Fruit fly (Drosophila melanogaster) Kc167 (cell line): Measurements from ENCODE around the gene awd.

Source experiments
- Myc ChIP-seq: fragments of >200 bp; optimal IDR thresholded peaks from 2 replicates; lab custom pipeline; 2017; ENCODE audit warnings: missing external identifiers
- Sin3A ChIP-seq: fragments of >200 bp; optimal IDR thresholded peaks from 2 replicates; lab custom pipeline; 2018; ENCODE audit warnings: missing external identifiers
- h ChIP-seq: fragments of >200 bp; optimal IDR thresholded peaks from 3 replicates; lab custom pipeline; 2018; ENCODE audit warnings: missing external identifiers
- insv ChIP-seq: fragments of >200 bp; optimal IDR thresholded peaks from 3 replicates; lab custom pipeline; 2018; ENCODE audit warnings: missing external identifiers
- psq ChIP-seq: fragments of >200 bp; optimal IDR thresholded peaks from 2 replicates; lab custom pipeline; 2017; ENCODE audit warnings: missing external identifiers
- ttk ChIP-seq: sonication (Bioruptor generic); optimal IDR thresholded peaks from 2 replicates; lab custom pipeline; 2017; ENCODE audit warnings: missing external identifiers

Gene awd

dm6 chr3R:31727773-31728172 is 18.1 kb downstream of the awd start:
- TF ChIP-seq psq (lab: Kevin White, UChicago) (no peak), h (lab: Kevin White, UChicago) (no peak), ttk (lab: Kevin White, UChicago) (no peak), Myc (lab: Kevin White, UChicago) (no peak), Sin3A (lab: Kevin White, UChicago) (no peak), insv (lab: Kevin White, UChicago) (no peak)

dm6 chr3R:31726286-31726685 is 19.6 kb downstream of the awd start:
- TF ChIP-seq ttk (lab: Kevin White, UChicago) (no peak), Sin3A (lab: Kevin White, UChicago) (no peak), insv (lab: Kevin White, UChicago) (no peak), h (lab: Kevin White, UChicago) (no peak), psq (lab: Kevin White, UChicago) (no peak), Myc (lab: Kevin White, UChicago) (no peak)

- TF ChIP-seq ttk (lab: Kevin White, UChicago) (no peak), Myc (lab: Kevin White, UChicago) (no peak), insv (lab: Kevin White, UChicago) (no peak), h (lab: Kevin White, UChicago) (no peak), psq (lab: Kevin White, UChicago) (no peak), Sin3A (lab: Kevin White, UChicago) (no peak)
Measured at dm6 chr3R:31725486-31726227, 20.2 kb downstream of the awd start.

- TF ChIP-seq h (lab: Kevin White, UChicago) (no peak), insv (lab: Kevin White, UChicago) (peak; percentile 12)
Measured at dm6 chr3R:31724580-31725320, 21.1 kb downstream of the awd start.

- TF ChIP-seq ttk (lab: Kevin White, UChicago) (no peak), insv (lab: Kevin White, UChicago) (no peak), h (lab: Kevin White, UChicago) (no peak), Sin3A (lab: Kevin White, UChicago) (no peak), Myc (lab: Kevin White, UChicago) (no peak), psq (lab: Kevin White, UChicago) (no peak)
Measured at dm6 chr3R:31724136-31724535, 21.7 kb downstream of the awd start.

- TF ChIP-seq h (lab: Kevin White, UChicago) (no peak), ttk (lab: Kevin White, UChicago) (no peak), Myc (lab: Kevin White, UChicago) (no peak), psq (lab: Kevin White, UChicago) (no peak), insv (lab: Kevin White, UChicago) (no peak), Sin3A (lab: Kevin White, UChicago) (no peak)
Measured at dm6 chr3R:31723206-31723933, 22.5 kb downstream of the awd start.

- TF ChIP-seq insv (lab: Kevin White, UChicago) (no peak), psq (lab: Kevin White, UChicago) (no peak), h (lab: Kevin White, UChicago) (no peak), Sin3A (lab: Kevin White, UChicago) (no peak), Myc (lab: Kevin White, UChicago) (no peak), ttk (lab: Kevin White, UChicago) (no peak)
Measured at dm6 chr3R:31721958-31722357, 23.9 kb downstream of the awd start.

- TF ChIP-seq h (lab: Kevin White, UChicago) (no peak), Sin3A (lab: Kevin White, UChicago) (no peak), Myc (lab: Kevin White, UChicago) (no peak), insv (lab: Kevin White, UChicago) (no peak), ttk (lab: Kevin White, UChicago) (no peak), psq (lab: Kevin White, UChicago) (no peak)
Measured at dm6 chr3R:31721466-31721865, 24.4 kb downstream of the awd start.

- no peak for TF ChIP-seq insv (lab: Kevin White, UChicago)
- no peak for TF ChIP-seq ttk (lab: Kevin White, UChicago)
- no peak for TF ChIP-seq h (lab: Kevin White, UChicago)
- TF ChIP-seq psq (lab: Kevin White, UChicago) = no peak
- TF ChIP-seq Myc (lab: Kevin White, UChicago) = no peak
- TF ChIP-seq Sin3A (lab: Kevin White, UChicago) = no peak
Measured at dm6 chr3R:31720112-31720511, 25.8 kb downstream of the awd start.

dm6 chr3R:31719497-31719896 is 26.4 kb downstream of the awd start:
- no peak for TF ChIP-seq Sin3A (lab: Kevin White, UChicago)
- no peak for TF ChIP-seq Myc (lab: Kevin White, UChicago)
- TF ChIP-seq h (lab: Kevin White, UChicago) = no peak
- no peak for TF ChIP-seq psq (lab: Kevin White, UChicago)
- no peak for TF ChIP-seq insv (lab: Kevin White, UChicago)
- no peak for TF ChIP-seq ttk (lab: Kevin White, UChicago)

- TF ChIP-seq Sin3A (lab: Kevin White, UChicago) (no peak), insv (lab: Kevin White, UChicago) (no peak), psq (lab: Kevin White, UChicago) (no peak), ttk (lab: Kevin White, UChicago) (no peak), h (lab: Kevin White, UChicago) (no peak), Myc (lab: Kevin White, UChicago) (no peak)
Measured at dm6 chr3R:31718967-31719366, 26.9 kb downstream of the awd start.
